Fruit fly (Drosophila melanogaster) whole organism, embryonic: ENCODE results near the gene dbr.

ENCODE experiments used
- CG16813 ChIP-seq: fragments of 200-800 bp; sonication (Bioruptor generic); IDR thresholded peaks from 3 replicates; pipeline ENCODE4 v1.3.6; 2022; ENCODE audit warnings: missing biosample characterization, missing genetic modification characterization; ENCODE audit not compliant: partially characterized antibody
- CG4282 ChIP-seq: fragments of 200-800 bp; sonication (Bioruptor generic); optimal IDR thresholded peaks from 2 replicates; lab custom pipeline; 2016; ENCODE audit warnings: missing biosample characterization, missing genetic modification characterization
- CG4617 ChIP-seq: fragments of 200-800 bp; sonication (Bioruptor generic); optimal IDR thresholded peaks from 3 replicates; lab custom pipeline; 2016; ENCODE audit warnings: missing biosample characterization, missing genetic modification characterization, borderline replicate concordance
- CG6791 ChIP-seq: fragments of 200-800 bp; sonication (Bioruptor generic); IDR thresholded peaks from 3 replicates; pipeline ENCODE4 v1.3.6; 2022; ENCODE audit warnings: missing biosample characterization, missing genetic modification characterization; ENCODE audit not compliant: partially characterized antibody
- CG8478 ChIP-seq: fragments of >200 bp; optimal IDR thresholded peaks from 2 replicates; lab custom pipeline; 2018
- CG8765 ChIP-seq: fragments of 200-800 bp; sonication (Bioruptor generic); IDR thresholded peaks from 2 replicates; pipeline ENCODE4 v1.3.6; 2022; ENCODE audit warnings: missing biosample characterization, missing genetic modification characterization
- CG9932 ChIP-seq: fragments of 200-800 bp; sonication (Bioruptor generic); IDR thresholded peaks from 2 replicates; pipeline ENCODE4 v1.3.6; 2022; ENCODE audit warnings: missing biosample characterization, missing genetic modification characterization
- Dfd ChIP-seq, 2 experiments: fragments of >200 bp; optimal IDR thresholded peaks; 2 replicates each; lab custom pipeline; 2017; ENCODE audit warnings: missing biosample characterization in 2 of 2, missing genetic modification characterization in 2 of 2
- E2f1 ChIP-seq: fragments of 200-800 bp; sonication (Bioruptor generic); IDR thresholded peaks from 2 replicates; pipeline ENCODE4 v1.3.6; 2022; ENCODE audit warnings: missing biosample characterization, missing genetic modification characterization
- Nf-YA ChIP-seq: fragments of 200-800 bp; sonication (Bioruptor generic); IDR thresholded peaks from 2 replicates; pipeline ENCODE4 v1.3.6; 2022; ENCODE audit warnings: missing biosample characterization, missing genetic modification characterization
- Nf-YC ChIP-seq: fragments of 200-800 bp; optimal IDR thresholded peaks from 3 replicates; lab custom pipeline; 2019; ENCODE audit warnings: missing biosample characterization, mild to moderate bottlenecking, missing genetic modification characterization, moderate library complexity
- her ChIP-seq: fragments of 200-800 bp; sonication (Bioruptor generic); optimal IDR thresholded peaks from 2 replicates; lab custom pipeline; 2016; ENCODE audit warnings: missing biosample characterization, missing genetic modification characterization
- tin ChIP-seq: fragments of 200-800 bp; sonication (Bioruptor generic); optimal IDR thresholded peaks from 3 replicates; lab custom pipeline; 2016; ENCODE audit warnings: missing biosample characterization, missing genetic modification characterization

dm6 chr2L:91333-91732, 25.1 kb downstream of the dbr start:
- TF ChIP-seq tin (GFP tag; lab: Kevin White, UChicago) = no peak
- no peak for TF ChIP-seq CG4282 (GFP tag; lab: Kevin White, UChicago)
- TF ChIP-seq CG9932 = no peak
- TF ChIP-seq her = no peak
- TF ChIP-seq Nf-YA (GFP tag; lab: Robert Waterston, UW) = no peak
- TF ChIP-seq CG6791 (GFP tag; lab: Robert Waterston, UW) = no peak
- TF ChIP-seq E2f1 (GFP tag; lab: Robert Waterston, UW) = no peak
- no peak for TF ChIP-seq Nf-YC (tag; lab: Kevin White, UChicago)
- no peak for TF ChIP-seq CG4617 (GFP tag; lab: Kevin White, UChicago)
- no peak for TF ChIP-seq Dfd (GFP tag; optimal IDR thresholded peaks at IDR 0.05; lab: Kevin White, UChicago)
- TF ChIP-seq CG8478 (lab: Kevin White, UChicago) = no peak
- no peak for TF ChIP-seq CG16813 (GFP tag; lab: Robert Waterston, UW)
- no peak for TF ChIP-seq CG8765 (GFP tag; lab: Robert Waterston, UW)
